Worm (Caenorhabditis elegans) whole organism, L1 larva: ENCODE measurements around the gene grk-2.
"Not testable (repeated sequence)": the region's sequence is repeated elsewhere in the genome, so short reads cannot be mapped to it uniquely, and the experiment has no call there.

Experiments
- F16B12.6 ChIP-seq: fragments of 150-350 bp; optimal IDR thresholded peaks from 2 replicates; lab custom pipeline; 2014; ENCODE audit warnings: missing biosample characterization, missing genetic modification characterization
- Y116A8C.19 ChIP-seq: sonication (generic microtip); optimal IDR thresholded peaks from 2 replicates; lab custom pipeline; 2016; ENCODE audit warnings: missing compliant biosample characterization, missing genetic modification characterization, borderline replicate concordance
- aha-1 ChIP-seq: fragments of 150-350 bp; optimal IDR thresholded peaks from 2 replicates; lab custom pipeline; 2014; ENCODE audit warnings: missing biosample characterization, missing genetic modification characterization
- aly-2 ChIP-seq: fragments of 150-350 bp; optimal IDR thresholded peaks from 2 replicates; lab custom pipeline; 2014; ENCODE audit warnings: missing biosample characterization, missing genetic modification characterization
- ceh-63 ChIP-seq: fragments of 200-800 bp; sonication (Bioruptor generic); optimal IDR thresholded peaks from 2 replicates; lab custom pipeline; 2018; ENCODE audit warnings: mild to moderate bottlenecking, missing genetic modification characterization, missing compliant biosample characterization
- ceh-8 ChIP-seq: fragments of 200-800 bp; sonication (Bioruptor generic); optimal IDR thresholded peaks from 2 replicates; lab custom pipeline; 2018; ENCODE audit warnings: mild to moderate bottlenecking, missing genetic modification characterization, moderate library complexity, missing compliant biosample characterization
- ceh-82 ChIP-seq, 3 experiments: fragments of 150-350 bp in 1 of 3; sonication (generic microtip) in 2 of 3; optimal IDR thresholded peaks; 2 replicates each; lab custom pipeline; 2014 to 2017; ENCODE audit warnings: missing biosample characterization in 3 of 3, missing genetic modification characterization in 3 of 3
- ceh-88 ChIP-seq: fragments of 200-800 bp; sonication (Bioruptor generic); IDR thresholded peaks from 2 replicates; pipeline ENCODE4 v1.3.6; 2022; ENCODE audit warnings: missing genetic modification characterization, missing compliant biosample characterization
- dpl-1 ChIP-seq, 3 experiments: fragments of 150-350 bp in 2 of 3; sonication (generic microtip) in 1 of 3; optimal IDR thresholded peaks; 2 replicates each; lab custom pipeline; 2014 to 2017; ENCODE audit warnings: missing biosample characterization in 3 of 3, missing genetic modification characterization in 3 of 3, missing genetic modification reagents in 3 of 3
- efl-1 ChIP-seq, 4 experiments: fragments of 150-350 bp; optimal IDR thresholded peaks in 3 of 4; peaks in 1 of 4; 1 replicate in 1 of 4; 2 replicates in 3 of 4; lab custom pipeline; 2014; ENCODE audit warnings: missing biosample characterization in 2 of 4, missing genetic modification characterization in 2 of 4, missing genetic modification reagents in 2 of 4
- efl-3 ChIP-seq: fragments of 200-800 bp; sonication (Bioruptor generic); optimal IDR thresholded peaks from 2 replicates; lab custom pipeline; 2018; ENCODE audit warnings: mild to moderate bottlenecking, missing genetic modification characterization, missing compliant biosample characterization
- ets-5 ChIP-seq: fragments of 200-800 bp; sonication (Bioruptor generic); IDR thresholded peaks from 2 replicates; pipeline ENCODE4 v1.3.6; 2022; ENCODE audit warnings: missing genetic modification characterization, missing compliant biosample characterization
- fos-1 ChIP-seq: fragments of 150-350 bp; optimal IDR thresholded peaks from 2 replicates; lab custom pipeline; 2014; ENCODE audit warnings: missing biosample characterization, missing genetic modification characterization
- grh-1 ChIP-seq: fragments of 200-800 bp; sonication (Bioruptor generic); IDR thresholded peaks from 2 replicates; pipeline ENCODE4 v1.3.6; 2022; ENCODE audit warnings: missing genetic modification reagents, missing genetic modification characterization, missing compliant biosample characterization
- hpl-2 ChIP-seq: fragments of 150-350 bp; optimal IDR thresholded peaks from 2 replicates; lab custom pipeline; 2014; ENCODE audit warnings: missing biosample characterization, missing genetic modification reagents, missing genetic modification characterization
- lin-15B ChIP-seq: fragments of 150-350 bp; sonication (generic microtip); optimal IDR thresholded peaks from 3 replicates; lab custom pipeline; 2014; ENCODE audit warnings: missing biosample characterization, missing genetic modification characterization
- lin-35 ChIP-seq, 2 experiments: fragments of 150-350 bp; optimal IDR thresholded peaks; 2 replicates each; lab custom pipeline; 2014; ENCODE audit warnings: missing biosample characterization in 2 of 2, missing genetic modification characterization in 2 of 2, missing genetic modification reagents in 2 of 2
- mep-1 ChIP-seq: fragments of 150-350 bp; optimal IDR thresholded peaks from 2 replicates; lab custom pipeline; 2014; ENCODE audit warnings: missing biosample characterization, missing genetic modification characterization
- nhr-19 ChIP-seq: fragments of 200-800 bp; sonication (Bioruptor generic); conservative IDR thresholded peaks from 2 replicates; pipeline ENCODE4 v1.3.6; 2022; ENCODE audit warnings: missing genetic modification characterization, missing compliant biosample characterization
- nhr-20 ChIP-seq: sonication (generic microtip); optimal IDR thresholded peaks from 2 replicates; lab custom pipeline; 2016; ENCODE audit warnings: mild to moderate bottlenecking, missing genetic modification characterization, missing compliant biosample characterization
- nhr-28 ChIP-seq: fragments of 150-350 bp; optimal IDR thresholded peaks from 2 replicates; lab custom pipeline; 2014; ENCODE audit warnings: missing biosample characterization, missing genetic modification characterization
- nhr-47 ChIP-seq: sonication (generic microtip); optimal IDR thresholded peaks from 2 replicates; lab custom pipeline; 2016; ENCODE audit warnings: mild to moderate bottlenecking, missing genetic modification characterization, moderate library complexity, missing compliant biosample characterization
- nhr-71 ChIP-seq: sonication (generic microtip); optimal IDR thresholded peaks from 2 replicates; lab custom pipeline; 2016; ENCODE audit warnings: mild to moderate bottlenecking, missing genetic modification characterization, moderate library complexity, missing compliant biosample characterization
- nhr-77 ChIP-seq: fragments of 150-350 bp; optimal IDR thresholded peaks from 2 replicates; lab custom pipeline; 2014; ENCODE audit warnings: missing biosample characterization, missing genetic modification characterization
- nhr-84 ChIP-seq: sonication (generic microtip); optimal IDR thresholded peaks from 2 replicates; lab custom pipeline; 2017; ENCODE audit warnings: missing biosample characterization, missing genetic modification characterization
- nhr-85 ChIP-seq: sonication (generic microtip); peaks from one replicate; lab custom pipeline; 2016; ENCODE audit warnings: missing genetic modification characterization, inconsistent platforms, missing compliant biosample characterization
- nhr-90 ChIP-seq: sonication (generic microtip); optimal IDR thresholded peaks from 2 replicates; lab custom pipeline; 2016; ENCODE audit warnings: mild to moderate bottlenecking, missing genetic modification characterization, missing compliant biosample characterization; ENCODE audit not compliant: poor library complexity
- pax-3 ChIP-seq: fragments of 200-800 bp; sonication (Bioruptor generic); optimal IDR thresholded peaks from 2 replicates; lab custom pipeline; 2018; ENCODE audit warnings: mild to moderate bottlenecking, missing genetic modification characterization, moderate library complexity, missing compliant biosample characterization
- pqm-1 ChIP-seq: sonication (generic microtip); optimal IDR thresholded peaks from 3 replicates; lab custom pipeline; 2017; ENCODE audit warnings: missing biosample characterization, missing genetic modification characterization
- rnt-1 ChIP-seq: sonication (generic microtip); optimal IDR thresholded peaks from 2 replicates; lab custom pipeline; 2016; ENCODE audit warnings: mild to moderate bottlenecking, missing genetic modification characterization, moderate library complexity, missing compliant biosample characterization
- snpc-4 ChIP-seq: fragments of 150-350 bp; optimal IDR thresholded peaks from 2 replicates; lab custom pipeline; 2014; ENCODE audit warnings: missing biosample characterization, missing genetic modification characterization
- snu-23 ChIP-seq: sonication (generic microtip); optimal IDR thresholded peaks from 2 replicates; lab custom pipeline; 2016; ENCODE audit warnings: missing genetic modification characterization, missing compliant biosample characterization
- sup-37 ChIP-seq: fragments of 200-800 bp; sonication (Bioruptor generic); optimal IDR thresholded peaks from 2 replicates; lab custom pipeline; 2018; ENCODE audit warnings: mild to moderate bottlenecking, missing genetic modification characterization, missing compliant biosample characterization
- swsn-7 ChIP-seq: sonication (generic microtip); optimal IDR thresholded peaks from 2 replicates; lab custom pipeline; 2016; ENCODE audit warnings: missing genetic modification characterization, missing compliant biosample characterization
- tbx-2 ChIP-seq: sonication (generic microtip); optimal IDR thresholded peaks from 2 replicates; lab custom pipeline; 2016; ENCODE audit warnings: missing genetic modification characterization, missing compliant biosample characterization
- unc-130 ChIP-seq: fragments of 150-350 bp; optimal IDR thresholded peaks from 2 replicates; lab custom pipeline; 2017; ENCODE audit warnings: missing biosample characterization, missing genetic modification characterization, inconsistent platforms
- unc-30 ChIP-seq: sonication (generic microtip); optimal IDR thresholded peaks from 2 replicates; lab custom pipeline; 2017; ENCODE audit warnings: missing biosample characterization, missing genetic modification characterization
- unc-62 ChIP-seq: fragments of 150-350 bp; optimal IDR thresholded peaks from 2 replicates; lab custom pipeline; 2014; ENCODE audit warnings: missing biosample characterization, missing genetic modification reagents, missing genetic modification characterization
- unc-86 ChIP-seq: sonication (generic microtip); optimal IDR thresholded peaks from 2 replicates; lab custom pipeline; 2016; ENCODE audit warnings: missing genetic modification characterization, missing compliant biosample characterization
- zag-1 ChIP-seq: fragments of 150-350 bp; optimal IDR thresholded peaks from 2 replicates; lab custom pipeline; 2014; ENCODE audit warnings: missing biosample characterization, missing genetic modification characterization
- ztf-11 ChIP-seq, 2 experiments: sonication (generic microtip); optimal IDR thresholded peaks; 2 replicates each; lab custom pipeline; 2016 to 2017; ENCODE audit warnings: missing genetic modification characterization in 2 of 2, missing biosample characterization in 1 of 2, missing compliant biosample characterization in 1 of 2

grk-2 gene

ce11 chrIII:688083-688482, 12.2 kb downstream of the grk-2 start:
- TF ChIP-seq efl-1 (optimal IDR thresholded peaks at IDR 0.05; lab: Kevin White, UChicago) = no peak
- TF ChIP-seq efl-1 (GFP tag; optimal IDR thresholded peaks at IDR 0.05 in 1 of 2; lab: Kevin White, UChicago) = peak in 1 of 2 experiments; percentile 64
- no peak for TF ChIP-seq ceh-82 (tag; optimal IDR thresholded peaks at IDR 0.05; lab: Kevin White, UChicago)

- not testable (repeated sequence) for TF ChIP-seq Y116A8C.19 (tag; lab: Kevin White, UChicago); lin-35 (GFP tag; optimal IDR thresholded peaks at IDR 0.05; lab: Kevin White, UChicago); nhr-85 (tag; lab: Kevin White, UChicago)
- TF ChIP-seq, all 84 proteins: peak for 0; not testable (repeated sequence) for 84
These were observed 12.9 kb downstream of the grk-2 start, which contains the start of gene elf-1 for ce11 chrIII:688869-689268. TSS of gene elf-1 (plus strand) at chrIII:689169.

- no peak for TF ChIP-seq unc-130
- no peak for TF ChIP-seq lin-35 (GFP tag; optimal IDR thresholded peaks at IDR 0.05; lab: Kevin White, UChicago)
- no peak for TF ChIP-seq grh-1 (GFP tag; lab: Robert Waterston, UW)
These were observed 16.0 kb downstream of the grk-2 start, which contains the start of gene W02B3.7 for ce11 chrIII:691933-692332. TSS of gene W02B3.7 (minus strand) at chrIII:692033.

- TF ChIP-seq rnt-1 (tag; lab: Kevin White, UChicago) (no peak), lin-15B (tag; lab: Kevin White, UChicago) (no peak), sup-37 (GFP tag; lab: Kevin White, UChicago) (no peak), nhr-77 (tag; lab: Kevin White, UChicago) (no peak), zag-1 (tag; lab: Kevin White, UChicago) (no peak), snpc-4 (tag; lab: Kevin White, UChicago) (no peak), nhr-71 (tag; lab: Kevin White, UChicago) (no peak), ceh-63 (GFP tag; lab: Kevin White, UChicago) (no peak), ztf-11 (tag; optimal IDR thresholded peaks at IDR 0.05; lab: Kevin White, UChicago) (no peak), Y116A8C.19 (tag; lab: Kevin White, UChicago) (no peak), nhr-28 (no peak), fos-1 (tag; lab: Kevin White, UChicago) (no peak), pqm-1 (no peak), unc-86 (tag; lab: Kevin White, UChicago) (no peak), lin-35 (GFP tag; optimal IDR thresholded peaks at IDR 0.05; lab: Kevin White, UChicago) (no peak), tbx-2 (tag; lab: Kevin White, UChicago) (no peak), dpl-1 (GFP tag; optimal IDR thresholded peaks at IDR 0.05; lab: Kevin White, UChicago) (no peak), ceh-8 (no peak), aha-1 (no peak)
These were observed 20.4 kb downstream of the grk-2 start, which contains the start of gene sel-15 for ce11 chrIII:696372-696771. TSS of gene sel-15 (minus strand) at chrIII:696472.

- TF ChIP-seq pax-3 = no peak
- peak; percentile 32 for TF ChIP-seq rnt-1 (tag; lab: Kevin White, UChicago)
- TF ChIP-seq nhr-19 = 0 out of 2 replicates have a peak, but pooled peaks have one; percentile 11
- no peak for TF ChIP-seq efl-1 (optimal IDR thresholded peaks at IDR 0.05; lab: Kevin White, UChicago)
- peak in 1 of 2 experiments; percentile 38 for TF ChIP-seq efl-1 (GFP tag; optimal IDR thresholded peaks at IDR 0.05 in 1 of 2; lab: Kevin White, UChicago)
- TF ChIP-seq aly-2 = no peak
These were observed 22.9 kb downstream of the grk-2 start for ce11 chrIII:698814-699213.

ce11 chrIII:710042-710441, 34.1 kb downstream of the grk-2 start:
- TF ChIP-seq lin-15B (tag; lab: Kevin White, UChicago) (no peak), rnt-1 (tag; lab: Kevin White, UChicago) (no peak), unc-30 (no peak), dpl-1 (GFP tag; optimal IDR thresholded peaks at IDR 0.05; lab: Kevin White, UChicago) (no peak), ceh-88 (no peak), hpl-2 (GFP tag; lab: Kevin White, UChicago) (no peak), mep-1 (tag; lab: Kevin White, UChicago) (no peak), ets-5 (GFP tag; lab: Robert Waterston, UW) (no peak), snu-23 (GFP tag; lab: Kevin White, UChicago) (no peak), unc-86 (tag; lab: Kevin White, UChicago) (no peak), unc-62 (GFP tag; lab: Kevin White, UChicago) (no peak), nhr-84 (tag; lab: Kevin White, UChicago) (no peak), efl-3 (GFP tag; lab: Kevin White, UChicago) (no peak), F16B12.6 (tag; lab: Kevin White, UChicago) (no peak), nhr-20 (tag; lab: Kevin White, UChicago) (no peak), ceh-82 (tag; optimal IDR thresholded peaks at IDR 0.05; lab: Kevin White, UChicago) (no peak), nhr-47 (no peak), swsn-7 (no peak), nhr-90 (no peak), pax-3 (no peak)
